Fruit fly (Drosophila melanogaster) whole organism, embryonic: ENCODE data around the gene CG43693.

Experiments
- ATbp ChIP-seq: fragments of 200-800 bp; sonication (Bioruptor generic); optimal IDR thresholded peaks from 2 replicates; lab custom pipeline; 2017; ENCODE audit warnings: missing biosample characterization, mild to moderate bottlenecking, missing genetic modification characterization, missing genetic modification reagents
- CG10274 ChIP-seq: fragments of 200-800 bp; sonication (Bioruptor generic); optimal IDR thresholded peaks from 3 replicates; lab custom pipeline; 2017; ENCODE audit warnings: missing biosample characterization, mild to moderate bottlenecking, missing genetic modification characterization
- CG10366 ChIP-seq: fragments of 200-800 bp; sonication (Bioruptor generic); IDR thresholded peaks from 2 replicates; pipeline ENCODE4 v1.3.6; 2022; ENCODE audit warnings: missing biosample characterization, missing genetic modification characterization
- CG11085 ChIP-seq: fragments of 200-800 bp; sonication (Bioruptor generic); IDR thresholded peaks from 2 replicates; pipeline ENCODE4 v1.3.6; 2022; ENCODE audit warnings: missing biosample characterization, missing genetic modification characterization
- CG1233 ChIP-seq: fragments of 200-800 bp; sonication (Bioruptor generic); optimal IDR thresholded peaks from 4 replicates; lab custom pipeline; 2018; ENCODE audit warnings: missing biosample characterization, mild to moderate bottlenecking, missing genetic modification characterization
- CG12391 ChIP-seq: fragments of 200-800 bp; sonication (Bioruptor generic); optimal IDR thresholded peaks from 3 replicates; lab custom pipeline; 2018; ENCODE audit warnings: missing biosample characterization, mild to moderate bottlenecking, missing genetic modification characterization, moderate library complexity
- CG13775 ChIP-seq: fragments of 200-800 bp; sonication (Bioruptor generic); optimal IDR thresholded peaks from 3 replicates; lab custom pipeline; 2017; ENCODE audit warnings: missing biosample characterization, mild to moderate bottlenecking, missing genetic modification characterization
- CG15269 ChIP-seq: fragments of 200-800 bp; sonication (Bioruptor generic); optimal IDR thresholded peaks from 2 replicates; lab custom pipeline; 2018; ENCODE audit warnings: missing biosample characterization, mild to moderate bottlenecking, missing genetic modification characterization, moderate library complexity
- CG15696 ChIP-seq: fragments of 200-800 bp; sonication (Bioruptor generic); optimal IDR thresholded peaks from 2 replicates; lab custom pipeline; 2019; ENCODE audit warnings: missing biosample characterization, mild to moderate bottlenecking, missing genetic modification characterization, moderate library complexity
- CG1603 ChIP-seq: fragments of 200-800 bp; sonication (Bioruptor generic); optimal IDR thresholded peaks from 2 replicates; lab custom pipeline; 2019; ENCODE audit warnings: missing biosample characterization, mild to moderate bottlenecking, missing genetic modification characterization, moderate library complexity
- CG1647 ChIP-seq: fragments of 200-800 bp; sonication (Bioruptor generic); optimal IDR thresholded peaks from 3 replicates; lab custom pipeline; 2016; ENCODE audit warnings: missing biosample characterization, missing genetic modification characterization
- CG16815 ChIP-seq: fragments of 200-800 bp; sonication (Bioruptor generic); optimal IDR thresholded peaks from 3 replicates; lab custom pipeline; 2017; ENCODE audit warnings: missing biosample characterization, mild to moderate bottlenecking, missing genetic modification characterization
- CG17186 ChIP-seq: fragments of 200-800 bp; sonication (Bioruptor generic); optimal IDR thresholded peaks from 3 replicates; lab custom pipeline; 2017; ENCODE audit warnings: missing biosample characterization, missing genetic modification reagents, missing genetic modification characterization
- CG17361 ChIP-seq: fragments of 200-800 bp; sonication (Bioruptor generic); IDR thresholded peaks from 3 replicates; pipeline ENCODE4 v1.3.6; 2022; ENCODE audit warnings: missing biosample characterization, missing genetic modification characterization
- CG17612 ChIP-seq: fragments of 200-800 bp; sonication (Bioruptor generic); IDR thresholded peaks from 2 replicates; pipeline ENCODE4 v1.3.6; 2022; ENCODE audit warnings: missing biosample characterization, missing genetic modification characterization
- CG17802 ChIP-seq: fragments of 200-800 bp; sonication (Bioruptor generic); optimal IDR thresholded peaks from 2 replicates; lab custom pipeline; 2018; ENCODE audit warnings: missing biosample characterization, mild to moderate bottlenecking, missing genetic modification characterization, moderate library complexity
- CG2712 ChIP-seq: fragments of 200-800 bp; optimal IDR thresholded peaks from 3 replicates; lab custom pipeline; 2019; ENCODE audit warnings: missing biosample characterization, mild to moderate bottlenecking, missing genetic modification characterization, moderate library complexity
- CG3281 ChIP-seq: fragments of 200-800 bp; sonication (Bioruptor generic); optimal IDR thresholded peaks from 3 replicates; lab custom pipeline; 2017; ENCODE audit warnings: missing biosample characterization, mild to moderate bottlenecking, missing genetic modification characterization
- CG33557 ChIP-seq: fragments of 200-800 bp; sonication (Bioruptor generic); optimal IDR thresholded peaks from 2 replicates; lab custom pipeline; 2019; ENCODE audit warnings: missing biosample characterization, mild to moderate bottlenecking, missing genetic modification characterization, moderate library complexity
- CG34224 ChIP-seq: fragments of 200-800 bp; sonication (Bioruptor generic); IDR thresholded peaks from 3 replicates; pipeline ENCODE4 v1.3.6; 2022; ENCODE audit warnings: missing biosample characterization, missing genetic modification characterization; ENCODE audit not compliant: partially characterized antibody
- CG3726 ChIP-seq: fragments of 200-800 bp; sonication (Bioruptor generic); IDR thresholded peaks from 3 replicates; pipeline ENCODE4, ENCODE4 v1.3.6; 2022; ENCODE audit warnings: missing biosample characterization, missing genetic modification characterization
- CG4820 ChIP-seq: fragments of 200-800 bp; sonication (Bioruptor generic); optimal IDR thresholded peaks from 3 replicates; lab custom pipeline; 2016; ENCODE audit warnings: missing biosample characterization, missing genetic modification characterization
- CG6254 ChIP-seq: fragments of 200-800 bp; sonication (Bioruptor generic); optimal IDR thresholded peaks from 3 replicates; lab custom pipeline; 2017; ENCODE audit warnings: mild to moderate bottlenecking, missing biosample characterization, missing genetic modification reagents, missing genetic modification characterization
- CG7271 ChIP-seq: fragments of 200-800 bp; sonication (Bioruptor generic); optimal IDR thresholded peaks from 2 replicates; lab custom pipeline; 2018; ENCODE audit warnings: missing biosample characterization, mild to moderate bottlenecking, missing genetic modification characterization, moderate library complexity
- CG7963 ChIP-seq: fragments of 200-800 bp; sonication (Bioruptor generic); IDR thresholded peaks from 3 replicates; pipeline ENCODE4 v1.3.6; 2022; ENCODE audit warnings: missing biosample characterization, missing genetic modification characterization; ENCODE audit not compliant: partially characterized antibody
- CG9437 ChIP-seq: fragments of 200-800 bp; sonication (Bioruptor generic); optimal IDR thresholded peaks from 2 replicates; lab custom pipeline; 2018; ENCODE audit warnings: missing biosample characterization, mild to moderate bottlenecking, missing genetic modification characterization
- D19B ChIP-seq: fragments of 200-800 bp; sonication (Bioruptor generic); optimal IDR thresholded peaks from 2 replicates; lab custom pipeline; 2017; ENCODE audit warnings: missing biosample characterization, mild to moderate bottlenecking, missing genetic modification characterization
- Dbx ChIP-seq: fragments of 200-800 bp; sonication (Bioruptor generic); IDR thresholded peaks from 3 replicates; pipeline ENCODE4 v1.3.6; 2022; ENCODE audit warnings: missing biosample characterization, missing genetic modification characterization
- Dfd ChIP-seq, 2 experiments: fragments of >200 bp; optimal IDR thresholded peaks; 2 replicates each; lab custom pipeline; 2017; ENCODE audit warnings: missing biosample characterization in 2 of 2, missing genetic modification characterization in 2 of 2
- Drgx ChIP-seq: fragments of 200-800 bp; sonication (Bioruptor generic); IDR thresholded peaks from 2 replicates; pipeline ENCODE4 v1.3.6; 2022; ENCODE audit warnings: missing biosample characterization, missing genetic modification characterization
- Fer2 ChIP-seq: fragments of 200-800 bp; sonication (Bioruptor generic); optimal IDR thresholded peaks from 2 replicates; lab custom pipeline; 2018; ENCODE audit warnings: missing biosample characterization, mild to moderate bottlenecking, missing genetic modification characterization, moderate library complexity
- Gsc ChIP-seq: fragments of 200-800 bp; sonication (Bioruptor generic); IDR thresholded peaks from 2 replicates; pipeline ENCODE4 v1.3.6; 2022; ENCODE audit warnings: missing biosample characterization, missing genetic modification characterization
- Nf-YB ChIP-seq: fragments of 200-800 bp; sonication (Bioruptor generic); optimal IDR thresholded peaks from 3 replicates; lab custom pipeline; 2019; ENCODE audit warnings: missing biosample characterization, mild to moderate bottlenecking, missing genetic modification characterization, moderate library complexity
- Oli ChIP-seq: fragments of 200-800 bp; sonication (Bioruptor generic); optimal IDR thresholded peaks from 2 replicates; lab custom pipeline; 2018; ENCODE audit warnings: missing biosample characterization, mild to moderate bottlenecking, missing genetic modification characterization, moderate library complexity
- Usf ChIP-seq: fragments of 200-800 bp; sonication (Bioruptor generic); optimal IDR thresholded peaks from 2 replicates; lab custom pipeline; 2017; ENCODE audit warnings: missing genotype, missing biosample characterization, missing genetic modification characterization
- fd96Cb ChIP-seq: fragments of 200-800 bp; sonication (Bioruptor generic); optimal IDR thresholded peaks from 2 replicates; lab custom pipeline; 2018; ENCODE audit warnings: missing biosample characterization, mild to moderate bottlenecking, missing genetic modification characterization, moderate library complexity
- grau ChIP-seq: fragments of 200-800 bp; optimal IDR thresholded peaks from 3 replicates; lab custom pipeline; 2019; ENCODE audit warnings: missing biosample characterization, mild to moderate bottlenecking, missing genetic modification characterization, moderate library complexity
- hkb ChIP-seq, 2 experiments: fragments of 200-800 bp in 1 of 2; fragments of >200 bp in 1 of 2; sonication (Bioruptor generic) in 1 of 2; IDR thresholded peaks in 1 of 2; optimal IDR thresholded peaks in 1 of 2; 2 replicates each; pipeline versions ENCODE4 v1.3.6 to Lab custom; 2017 to 2022; ENCODE audit warnings: missing biosample characterization in 1 of 2, missing genetic modification characterization in 1 of 2
- inv ChIP-seq: fragments of 200-800 bp; sonication (Bioruptor generic); IDR thresholded peaks from 2 replicates; pipeline ENCODE4 v1.3.6; 2022; ENCODE audit warnings: missing biosample characterization, missing genetic modification characterization; ENCODE audit not compliant: partially characterized antibody
- klu ChIP-seq: fragments of 200-800 bp; sonication (Bioruptor generic); IDR thresholded peaks from 2 replicates; pipeline ENCODE4 v1.3.6; 2022; ENCODE audit warnings: missing biosample characterization, missing genetic modification characterization
- lbe ChIP-seq: fragments of 200-800 bp; sonication (Bioruptor generic); optimal IDR thresholded peaks from 2 replicates; lab custom pipeline; 2016; ENCODE audit warnings: missing biosample characterization, mild to moderate bottlenecking, missing genetic modification characterization
- org-1 ChIP-seq: fragments of 200-800 bp; sonication (Bioruptor generic); optimal IDR thresholded peaks from 2 replicates; lab custom pipeline; 2017; ENCODE audit warnings: missing biosample characterization, missing genetic modification characterization
- phol ChIP-seq: fragments of 200-800 bp; sonication (Bioruptor generic); optimal IDR thresholded peaks from 3 replicates; lab custom pipeline; 2018; ENCODE audit warnings: missing biosample characterization, mild to moderate bottlenecking, missing genetic modification characterization, moderate library complexity
- ro ChIP-seq: fragments of 200-800 bp; sonication (Bioruptor generic); IDR thresholded peaks from 2 replicates; pipeline ENCODE4 v1.3.6; 2022; ENCODE audit warnings: missing biosample characterization, missing genetic modification characterization
- slou ChIP-seq: fragments of 200-800 bp; sonication (Bioruptor generic); optimal IDR thresholded peaks from 3 replicates; lab custom pipeline; 2016; ENCODE audit warnings: missing biosample characterization, missing genetic modification characterization
- sqz ChIP-seq: fragments of 200-800 bp; sonication (Bioruptor generic); optimal IDR thresholded peaks from 3 replicates; lab custom pipeline; 2018; ENCODE audit warnings: missing biosample characterization, mild to moderate bottlenecking, missing genetic modification characterization
- tx ChIP-seq: fragments of 200-800 bp; sonication (Bioruptor generic); optimal IDR thresholded peaks from 2 replicates; lab custom pipeline; 2016; ENCODE audit warnings: missing biosample characterization, missing genetic modification characterization
- unc-4 ChIP-seq: fragments of 200-800 bp; sonication (Bioruptor generic); IDR thresholded peaks from 2 replicates; pipeline ENCODE4 v1.3.6; 2022; ENCODE audit warnings: missing biosample characterization, missing genetic modification characterization; ENCODE audit not compliant: partially characterized antibody

CG43693 gene

dm6 chr3L:11084557-11085231 lies 33.5 kb upstream of the CG43693 start (continued):
- peak; percentile 88 for TF ChIP-seq Nf-YB
- no peak for TF ChIP-seq lbe (GFP tag; lab: Kevin White, UChicago)
- TF ChIP-seq unc-4 (GFP tag; lab: Robert Waterston, UW) = no peak
- no peak for TF ChIP-seq CG7963 (GFP tag; lab: Robert Waterston, UW)
- TF ChIP-seq CG3726 (GFP tag; lab: Robert Waterston, UW) = peak; percentile 96
- TF ChIP-seq Dfd (GFP tag; optimal IDR thresholded peaks at IDR 0.05; lab: Kevin White, UChicago) = no peak
- TF ChIP-seq Gsc (GFP tag; lab: Robert Waterston, UW) = peak; percentile 74
- peak; percentile 97 for TF ChIP-seq CG4820 (GFP tag; lab: Kevin White, UChicago)
- peak; percentile 93 for TF ChIP-seq CG15696 (tag; lab: Kevin White, UChicago)
- no peak for TF ChIP-seq hkb (optimal IDR thresholded peaks at IDR 0.05; lab: Kevin White, UChicago)
- TF ChIP-seq hkb (GFP tag; IDR thresholded peaks at IDR 0.05; lab: Robert Waterston, UW) = peak; percentile 98
- TF ChIP-seq CG1603 = peak; percentile 95
- peak; percentile 93 for TF ChIP-seq grau
- peak; percentile 97 for TF ChIP-seq CG15269 (tag; lab: Kevin White, UChicago)
- peak; percentile 58 for TF ChIP-seq Fer2 (tag; lab: Kevin White, UChicago)
- TF ChIP-seq CG1647 (GFP tag; lab: Kevin White, UChicago) = peak; percentile 91
- peak; percentile 96 for TF ChIP-seq CG10366 (GFP tag; lab: Robert Waterston, UW)
- no peak for TF ChIP-seq inv
- TF ChIP-seq CG34224 (GFP tag; lab: Robert Waterston, UW) = no peak
- peak; percentile 97 for TF ChIP-seq CG33557
- TF ChIP-seq slou (GFP tag; lab: Kevin White, UChicago) = peak; percentile 87
- TF ChIP-seq CG17361 (GFP tag; lab: Robert Waterston, UW) = peak; percentile 97
- peak; percentile 92 for TF ChIP-seq CG9437
- peak; percentile 94 for TF ChIP-seq CG13775
- peak; percentile 75 for TF ChIP-seq CG17802 (tag; lab: Kevin White, UChicago)
- peak; percentile 98 for TF ChIP-seq CG2712 (tag; lab: Kevin White, UChicago)
- TF ChIP-seq CG10274 (GFP tag; lab: Kevin White, UChicago) = peak; percentile 73
- peak; percentile 92 for TF ChIP-seq CG16815 (GFP tag; lab: Kevin White, UChicago)
- peak; percentile 97 for TF ChIP-seq fd96Cb (tag; lab: Kevin White, UChicago)
- TF ChIP-seq ro = peak; percentile 86
- TF ChIP-seq CG12391 (tag; lab: Kevin White, UChicago) = peak; percentile 98
- TF ChIP-seq CG11085 (GFP tag; lab: Robert Waterston, UW) = peak; percentile 82
- peak; percentile 79 for TF ChIP-seq klu (GFP tag; lab: Robert Waterston, UW)
- TF ChIP-seq phol (tag; lab: Kevin White, UChicago) = peak; percentile 95
- peak; percentile 66 for TF ChIP-seq D19B
- TF ChIP-seq Oli = peak; percentile 98
- peak; percentile 77 for TF ChIP-seq Usf (GFP tag; lab: Kevin White, UChicago)
- TF ChIP-seq CG3281 (GFP tag; lab: Kevin White, UChicago) = peak; percentile 81
- peak; percentile 97 for TF ChIP-seq sqz (GFP tag; lab: Kevin White, UChicago)
- TF ChIP-seq CG17612 = peak; percentile 82
- peak; percentile 99 for TF ChIP-seq Drgx (GFP tag; lab: Robert Waterston, UW)
- TF ChIP-seq CG17186 (GFP tag; lab: Kevin White, UChicago) = peak; percentile 82
- peak; percentile 89 for TF ChIP-seq CG7271
- TF ChIP-seq Dbx (GFP tag; lab: Robert Waterston, UW) = peak; percentile 82; the same call in 2 of the 3 replicates
- TF ChIP-seq org-1 = peak; percentile 93
- TF ChIP-seq ATbp (GFP tag; lab: Kevin White, UChicago) = peak; percentile 95
- peak; percentile 96 for TF ChIP-seq CG6254
- peak; percentile 93 for TF ChIP-seq tx (GFP tag; lab: Kevin White, UChicago)
- TF ChIP-seq CG1233 (GFP tag; lab: Kevin White, UChicago) = peak; percentile 95
